Worm (Caenorhabditis elegans) whole organism, L4 larva: Measurements from ENCODE around the gene gldi-10.
A peak's percentile ranks its signal among the peaks of the same experiment; 100 is the strongest.

Source experiments
- D1046.2 ChIP-seq: fragments of 200-800 bp; sonication (Bioruptor generic); IDR thresholded peaks from 2 replicates; pipeline ENCODE4 v1.3.6; 2022; ENCODE audit warnings: missing genetic modification characterization, missing compliant biosample characterization
- F26F4.8 ChIP-seq: fragments of 200-800 bp; sonication (Bioruptor generic); conservative IDR thresholded peaks from 2 replicates; pipeline ENCODE4 v1.3.6; 2022; ENCODE audit warnings: missing genetic modification characterization, missing compliant biosample characterization
- F37D6.2 ChIP-seq: sonication (generic microtip); optimal IDR thresholded peaks from 2 replicates; lab custom pipeline; 2016; ENCODE audit warnings: mild to moderate bottlenecking, missing genetic modification characterization, missing compliant biosample characterization
- T26A8.4 ChIP-seq: fragments of 200-800 bp; sonication (Bioruptor generic); IDR thresholded peaks from 2 replicates; pipeline ENCODE4 v1.3.6; 2022; ENCODE audit warnings: missing genetic modification characterization, missing compliant biosample characterization
- Y48G9A.11 ChIP-seq: fragments of 200-800 bp; sonication (Bioruptor generic); IDR thresholded peaks from 2 replicates; pipeline ENCODE4 v1.3.6; 2022; ENCODE audit warnings: missing genetic modification reagents, missing genetic modification characterization, missing compliant biosample characterization
- Y5F2A.4 ChIP-seq: fragments of 200-800 bp; sonication (Bioruptor generic); optimal IDR thresholded peaks from 2 replicates; lab custom pipeline; 2018; ENCODE audit warnings: mild to moderate bottlenecking, missing genetic modification characterization, missing compliant biosample characterization
- aha-1 ChIP-seq: fragments of 150-350 bp; peaks from one replicate; lab custom pipeline; 2014; ENCODE audit warnings: missing biosample characterization, missing genetic modification characterization
- aly-2 ChIP-seq: sonication (generic microtip); optimal IDR thresholded peaks from 2 replicates; lab custom pipeline; 2018; ENCODE audit warnings: missing biosample characterization, missing genetic modification characterization
- ceh-28 ChIP-seq: fragments of 150-350 bp; optimal IDR thresholded peaks from 2 replicates; lab custom pipeline; 2014; ENCODE audit warnings: missing biosample characterization, missing genetic modification reagents, missing genetic modification characterization
- ceh-62 ChIP-seq: sonication (generic microtip); optimal IDR thresholded peaks from 2 replicates; lab custom pipeline; 2017; ENCODE audit warnings: missing biosample characterization, missing genetic modification characterization
- ces-1 ChIP-seq: fragments of 150-350 bp; sonication (generic microtip); optimal IDR thresholded peaks from 4 replicates; lab custom pipeline; 2014; ENCODE audit warnings: missing biosample characterization, missing genetic modification reagents, missing genetic modification characterization
- cey-2 ChIP-seq: sonication (generic microtip); optimal IDR thresholded peaks from 3 replicates; lab custom pipeline; 2017; ENCODE audit warnings: missing genetic modification characterization, mild to moderate bottlenecking, missing compliant biosample characterization, antibody characterized with exemption, borderline replicate concordance; ENCODE audit not compliant: insufficient read depth
- daf-16 ChIP-seq, 3 experiments: sonication (generic microtip); optimal IDR thresholded peaks; 2 replicates each; lab custom pipeline; 2016 to 2017; ENCODE audit warnings: missing genetic modification characterization in 3 of 3, missing genetic modification reagents in 3 of 3, mild to moderate bottlenecking in 2 of 3, missing compliant biosample characterization in 2 of 3, missing biosample characterization in 1 of 3, moderate library complexity in 1 of 3
- dmd-6 ChIP-seq: fragments of 200-800 bp; sonication (Bioruptor generic); IDR thresholded peaks from 2 replicates; pipeline ENCODE4 v1.3.6; 2022; ENCODE audit warnings: missing genetic modification reagents, missing genetic modification characterization, missing compliant biosample characterization
- dpl-1 ChIP-seq: fragments of 150-350 bp; optimal IDR thresholded peaks from 2 replicates; lab custom pipeline; 2014; ENCODE audit warnings: missing biosample characterization, missing genetic modification reagents, missing genetic modification characterization
- dve-1 ChIP-seq: sonication (generic microtip); optimal IDR thresholded peaks from 2 replicates; lab custom pipeline; 2017; ENCODE audit warnings: antibody characterized with exemption, mild to moderate bottlenecking, missing genetic modification characterization, missing compliant biosample characterization; ENCODE audit not compliant: insufficient read depth
- egl-27 ChIP-seq: sonication (generic microtip); optimal IDR thresholded peaks from 3 replicates; lab custom pipeline; 2017; ENCODE audit warnings: missing biosample characterization, missing genetic modification reagents, missing genetic modification characterization
- fkh-10 ChIP-seq: fragments of 150-350 bp; optimal IDR thresholded peaks from 2 replicates; lab custom pipeline; 2014; ENCODE audit warnings: missing biosample characterization, missing genetic modification reagents, missing genetic modification characterization
- hif-1 ChIP-seq, 2 experiments: sonication (generic microtip); optimal IDR thresholded peaks; 2 replicates each; lab custom pipeline; 2016 to 2017; ENCODE audit warnings: missing compliant biosample characterization in 2 of 2, missing genetic modification characterization in 2 of 2, missing genetic modification reagents in 2 of 2, missing genotype in 2 of 2, mild to moderate bottlenecking in 1 of 2
- hlh-11 ChIP-seq: fragments of 200-800 bp; sonication (Bioruptor generic); optimal IDR thresholded peaks from 2 replicates; lab custom pipeline; 2018; ENCODE audit warnings: mild to moderate bottlenecking, missing genetic modification characterization, missing compliant biosample characterization
- hlh-30 ChIP-seq: sonication (generic microtip); optimal IDR thresholded peaks from 2 replicates; lab custom pipeline; 2017; ENCODE audit warnings: antibody characterized with exemption, mild to moderate bottlenecking, missing genetic modification characterization, missing compliant biosample characterization; ENCODE audit not compliant: insufficient read depth
- hmg-1.1 ChIP-seq: fragments of 200-800 bp; sonication (Bioruptor generic); IDR thresholded peaks from 2 replicates; pipeline ENCODE4 v1.3.6; 2022; ENCODE audit warnings: missing genetic modification reagents, missing genetic modification characterization, missing compliant biosample characterization
- jun-1 ChIP-seq: fragments of 150-350 bp; optimal IDR thresholded peaks from 2 replicates; lab custom pipeline; 2014; ENCODE audit warnings: missing biosample characterization, missing genetic modification reagents, missing genetic modification characterization
- lin-38 ChIP-seq: fragments of 200-800 bp; sonication (Bioruptor generic); IDR thresholded peaks from 2 replicates; pipeline ENCODE4 v1.3.6; 2022; ENCODE audit warnings: missing genetic modification reagents, missing genetic modification characterization, missing compliant biosample characterization
- lin-39 ChIP-seq: fragments of 150-350 bp; optimal IDR thresholded peaks from 2 replicates; lab custom pipeline; 2014; ENCODE audit warnings: missing biosample characterization, missing genetic modification reagents, missing genetic modification characterization
- madf-5 ChIP-seq, 2 experiments: fragments of 200-800 bp; sonication (Bioruptor generic); IDR thresholded peaks; 2 replicates each; pipeline ENCODE4 v1.3.6; 2022; ENCODE audit warnings: missing compliant biosample characterization in 2 of 2, missing genetic modification characterization in 2 of 2
- mdt-29 ChIP-seq: fragments of 200-800 bp; sonication (Bioruptor generic); IDR thresholded peaks from 2 replicates; pipeline ENCODE4 v1.3.6; 2022; ENCODE audit warnings: missing genetic modification reagents, missing genetic modification characterization, missing compliant biosample characterization
- mes-2 ChIP-seq: sonication (generic microtip); optimal IDR thresholded peaks from 2 replicates; lab custom pipeline; 2016; ENCODE audit warnings: missing genotype, mild to moderate bottlenecking, missing genetic modification characterization, missing compliant biosample characterization; ENCODE audit not compliant: poor library complexity, severe bottlenecking
- mxl-3 ChIP-seq: fragments of 200-800 bp; sonication (Bioruptor generic); optimal IDR thresholded peaks from 2 replicates; lab custom pipeline; 2018; ENCODE audit warnings: mild to moderate bottlenecking, missing genetic modification characterization, missing compliant biosample characterization
- nhr-10 ChIP-seq: fragments of 150-350 bp; optimal IDR thresholded peaks from 2 replicates; lab custom pipeline; 2014; ENCODE audit warnings: missing biosample characterization, missing genetic modification characterization
- nhr-111 ChIP-seq: fragments of 200-800 bp; sonication (Bioruptor generic); optimal IDR thresholded peaks from 2 replicates; lab custom pipeline; 2018; ENCODE audit warnings: mild to moderate bottlenecking, missing genetic modification characterization, missing compliant biosample characterization
- nhr-237 ChIP-seq: sonication (generic microtip); optimal IDR thresholded peaks from 2 replicates; lab custom pipeline; 2017; ENCODE audit warnings: missing biosample characterization, missing genetic modification characterization
- nhr-28 ChIP-seq: fragments of 150-350 bp; optimal IDR thresholded peaks from 2 replicates; lab custom pipeline; 2014; ENCODE audit warnings: missing biosample characterization, missing genetic modification characterization
- nhr-41 ChIP-seq: fragments of 200-800 bp; sonication (Bioruptor generic); IDR thresholded peaks from 2 replicates; pipeline ENCODE4 v1.3.6; 2022; ENCODE audit warnings: missing genetic modification reagents, missing genetic modification characterization, missing compliant biosample characterization
- nhr-6 ChIP-seq: fragments of 150-350 bp; optimal IDR thresholded peaks from 2 replicates; lab custom pipeline; 2014; ENCODE audit warnings: missing biosample characterization, missing genetic modification characterization
- pha-4 ChIP-seq, 2 experiments: fragments of 150-350 bp in 1 of 2; fragments of 200-800 bp in 1 of 2; sonication (Bioruptor generic) in 1 of 2; IDR thresholded peaks in 1 of 2; optimal IDR thresholded peaks in 1 of 2; 2 replicates each; pipeline versions ENCODE4 v1.3.6 to Lab custom; 2014 to 2022; ENCODE audit warnings: missing genetic modification characterization in 2 of 2, missing genetic modification reagents in 2 of 2, missing biosample characterization in 1 of 2, missing compliant biosample characterization in 1 of 2
- php-3 ChIP-seq: fragments of 200-800 bp; sonication (Bioruptor generic); IDR thresholded peaks from 2 replicates; pipeline ENCODE4 v1.3.6; 2022; ENCODE audit warnings: missing genetic modification reagents, missing genetic modification characterization, missing compliant biosample characterization
- pqm-1 ChIP-seq: sonication (generic microtip); optimal IDR thresholded peaks from 2 replicates; lab custom pipeline; 2017; ENCODE audit warnings: missing biosample characterization, missing genetic modification characterization
- saeg-2 ChIP-seq: fragments of 200-800 bp; sonication (Bioruptor generic); IDR thresholded peaks from 2 replicates; pipeline ENCODE4 v1.3.6; 2022; ENCODE audit warnings: missing genetic modification reagents, missing genetic modification characterization, missing compliant biosample characterization
- tra-1 ChIP-seq: fragments of 200-800 bp; sonication (Bioruptor generic); IDR thresholded peaks from 2 replicates; pipeline ENCODE4 v1.3.6; 2022; ENCODE audit warnings: missing genetic modification reagents, missing genetic modification characterization, missing compliant biosample characterization
- unc-130 ChIP-seq: sonication (generic microtip); optimal IDR thresholded peaks from 2 replicates; lab custom pipeline; 2016; ENCODE audit warnings: missing genetic modification reagents, missing genetic modification characterization, missing compliant biosample characterization
- unc-39 ChIP-seq: sonication (generic microtip); optimal IDR thresholded peaks from 2 replicates; lab custom pipeline; 2017; ENCODE audit warnings: missing biosample characterization, missing genetic modification characterization
- zag-1 ChIP-seq: fragments of 150-350 bp; optimal IDR thresholded peaks from 2 replicates; lab custom pipeline; 2014; ENCODE audit warnings: missing biosample characterization, missing genetic modification characterization
- zfp-3 ChIP-seq: fragments of 200-800 bp; sonication (Bioruptor generic); conservative IDR thresholded peaks from 2 replicates; pipeline ENCODE4 v1.3.6; 2022; ENCODE audit warnings: missing genetic modification reagents, missing genetic modification characterization, missing compliant biosample characterization

gldi-10 gene

ce11 chrIV:9107464-9107863, 8.4 kb downstream of the gldi-10 start (continued):
- no peak for TF ChIP-seq jun-1
- TF ChIP-seq Y48G9A.11 (GFP tag; lab: Robert Waterston, UW) = no peak
- TF ChIP-seq mxl-3 = no peak
- no peak for TF ChIP-seq tra-1 (GFP tag; lab: Robert Waterston, UW)
- TF ChIP-seq nhr-237 (tag; lab: Kevin White, UChicago) = no peak
- no peak for TF ChIP-seq zag-1
- TF ChIP-seq hlh-30 (tag; lab: Kevin White, UChicago) = peak; percentile 26
- TF ChIP-seq hif-1 (tag; optimal IDR thresholded peaks at IDR 0.05; lab: Kevin White, UChicago) = no peak
- TF ChIP-seq ces-1 (GFP tag; lab: Kevin White, UChicago) = no peak
- no peak for TF ChIP-seq dmd-6 (GFP tag; lab: Robert Waterston, UW)
- TF ChIP-seq aha-1 = no peak
- peak; percentile 62 for TF ChIP-seq nhr-6 (tag; lab: Kevin White, UChicago)
- peak; percentile 30 for TF ChIP-seq dve-1 (tag; lab: Kevin White, UChicago)
- TF ChIP-seq T26A8.4 (GFP tag; lab: Robert Waterston, UW) = no peak
- no peak for TF ChIP-seq unc-39 (tag; lab: Kevin White, UChicago)
- TF ChIP-seq pha-4 (GFP tag; IDR thresholded peaks at IDR 0.05; lab: Robert Waterston, UW) = no peak
- TF ChIP-seq pha-4 (tag; optimal IDR thresholded peaks at IDR 0.05; lab: Kevin White, UChicago) = peak; percentile 66
- TF ChIP-seq F37D6.2 (tag; lab: Kevin White, UChicago) = no peak
- TF ChIP-seq aly-2 = no peak
- no peak for TF ChIP-seq unc-130 (GFP tag; lab: Kevin White, UChicago)

- no peak for TF ChIP-seq ceh-28 (tag; lab: Kevin White, UChicago)
- no peak for TF ChIP-seq zfp-3
- TF ChIP-seq nhr-10 (tag; lab: Kevin White, UChicago) = no peak
- no peak for TF ChIP-seq D1046.2 (GFP tag; lab: Robert Waterston, UW)
- TF ChIP-seq egl-27 (tag; lab: Kevin White, UChicago) = no peak
- no peak for TF ChIP-seq ceh-62
- TF ChIP-seq madf-5 (GFP tag; IDR thresholded peaks at IDR 0.05; lab: Robert Waterston, UW) = no peak
- no peak for TF ChIP-seq pha-4 (GFP tag; IDR thresholded peaks at IDR 0.05; lab: Robert Waterston, UW)
- no peak for TF ChIP-seq pha-4 (tag; optimal IDR thresholded peaks at IDR 0.05; lab: Kevin White, UChicago)
- TF ChIP-seq nhr-111 (GFP tag; lab: Kevin White, UChicago) = no peak
- TF ChIP-seq nhr-28 (tag; lab: Kevin White, UChicago) = no peak
- no peak for TF ChIP-seq hmg-1.1 (GFP tag; lab: Robert Waterston, UW)
- no peak for TF ChIP-seq fkh-10 (GFP tag; lab: Kevin White, UChicago)
- no peak for TF ChIP-seq php-3 (GFP tag; lab: Robert Waterston, UW)
- TF ChIP-seq nhr-41 = no peak
- no peak for TF ChIP-seq mdt-29 (GFP tag; lab: Robert Waterston, UW)
- no peak for TF ChIP-seq saeg-2 (GFP tag; lab: Robert Waterston, UW)
- TF ChIP-seq lin-38 (GFP tag; lab: Robert Waterston, UW) = no peak
- TF ChIP-seq F26F4.8 (GFP tag; lab: Robert Waterston, UW) = no peak
- TF ChIP-seq mes-2 (tag; lab: Kevin White, UChicago) = no peak
Measured at ce11 chrIV:9108631-9109030, 9.6 kb downstream of the gldi-10 start, which contains the start of gene aly-1. Gene aly-1, plus strand, starts transcription at chrIV:9108931.

ce11 chrIV:9112019-9112418, 13.0 kb downstream of the gldi-10 start:
- no peak for TF ChIP-seq Y5F2A.4 (GFP tag; lab: Kevin White, UChicago)
- peak; percentile 15 for TF ChIP-seq dpl-1 (GFP tag; lab: Kevin White, UChicago)
- no peak for TF ChIP-seq hmg-1.1 (GFP tag; lab: Robert Waterston, UW)
- TF ChIP-seq dve-1 (tag; lab: Kevin White, UChicago) = peak; percentile 57
- TF ChIP-seq cey-2 (tag; lab: Kevin White, UChicago) = peak; percentile 64
- TF ChIP-seq lin-39 (tag; lab: Kevin White, UChicago) = no peak
- no peak for TF ChIP-seq mes-2 (tag; lab: Kevin White, UChicago)
- peak; percentile 80 for TF ChIP-seq nhr-28 (tag; lab: Kevin White, UChicago)
- peak; percentile 91 for TF ChIP-seq pqm-1
- peak; percentile 70 for TF ChIP-seq dmd-6 (GFP tag; lab: Robert Waterston, UW)
- TF ChIP-seq daf-16 (GFP tag; optimal IDR thresholded peaks at IDR 0.05; lab: Kevin White, UChicago) = no peak
- peak; percentile 52 for TF ChIP-seq daf-16 (tag; optimal IDR thresholded peaks at IDR 0.05; lab: Kevin White, UChicago)
- peak; percentile 68 for TF ChIP-seq mxl-3
- TF ChIP-seq hlh-30 (tag; lab: Kevin White, UChicago) = peak; percentile 18
- TF ChIP-seq hlh-11 = peak; percentile 72
- TF ChIP-seq lin-38 (GFP tag; lab: Robert Waterston, UW) = no peak
- TF ChIP-seq, all 104 proteins: peak for 10
